Fruit fly (Drosophila melanogaster) whole organism, prepupa: ENCODE measurements around the gene Trm7-32.

ENCODE experiments used
- Blimp-1 ChIP-seq: fragments of 200-800 bp; sonication (Bioruptor generic); optimal IDR thresholded peaks from 3 replicates; lab custom pipeline; 2017; ENCODE audit warnings: missing biosample characterization, missing genetic modification characterization, mild to moderate bottlenecking, moderate library complexity, missing genetic modification reagents
- CG10631 ChIP-seq: fragments of 200-800 bp; sonication (Bioruptor generic); optimal IDR thresholded peaks from 2 replicates; lab custom pipeline; 2016; ENCODE audit warnings: missing biosample characterization, missing genetic modification characterization
- CG10669 ChIP-seq: fragments of 200-800 bp; sonication (Bioruptor generic); optimal IDR thresholded peaks from 3 replicates; lab custom pipeline; 2018; ENCODE audit warnings: missing biosample characterization, mild to moderate bottlenecking, missing genetic modification characterization, moderate library complexity
- CG11294 ChIP-seq: fragments of 200-800 bp; sonication (Bioruptor generic); IDR thresholded peaks from 2 replicates; pipeline ENCODE4 v1.3.6; 2022; ENCODE audit warnings: missing biosample characterization, missing genetic modification characterization
- CG15336 ChIP-seq: fragments of 200-800 bp; sonication (Bioruptor generic); IDR thresholded peaks from 2 replicates; pipeline ENCODE4 v1.3.6; 2022; ENCODE audit warnings: missing biosample characterization, missing genetic modification characterization
- CG1621 ChIP-seq: fragments of 200-800 bp; sonication (Bioruptor generic); optimal IDR thresholded peaks from 3 replicates; lab custom pipeline; 2018; ENCODE audit warnings: missing biosample characterization, mild to moderate bottlenecking, missing genetic modification characterization
- CG16779 ChIP-seq: fragments of 200-800 bp; sonication (Bioruptor generic); optimal IDR thresholded peaks from 3 replicates; lab custom pipeline; 2017; ENCODE audit warnings: missing biosample characterization, mild to moderate bottlenecking, missing genetic modification characterization
- CG3032 ChIP-seq: fragments of 200-800 bp; optimal IDR thresholded peaks from 2 replicates; lab custom pipeline; 2019; ENCODE audit warnings: missing biosample characterization, mild to moderate bottlenecking, missing genetic modification characterization, moderate library complexity
- CG32006 ChIP-seq: fragments of 200-800 bp; sonication (Bioruptor generic); optimal IDR thresholded peaks from 3 replicates; lab custom pipeline; 2017; ENCODE audit warnings: missing biosample characterization, mild to moderate bottlenecking, missing genetic modification characterization
- CG34406 ChIP-seq: fragments of 200-800 bp; sonication (Bioruptor generic); optimal IDR thresholded peaks from 3 replicates; lab custom pipeline; 2016; ENCODE audit warnings: missing biosample characterization, missing genetic modification characterization
- CG3919 ChIP-seq: fragments of 200-800 bp; sonication (Bioruptor generic); optimal IDR thresholded peaks from 3 replicates; lab custom pipeline; 2016; ENCODE audit warnings: missing biosample characterization, missing genetic modification characterization
- CG4318 ChIP-seq: fragments of 200-800 bp; sonication (Bioruptor generic); optimal IDR thresholded peaks from 3 replicates; lab custom pipeline; 2017; ENCODE audit warnings: missing biosample characterization, mild to moderate bottlenecking, missing genetic modification characterization
- CG6792 ChIP-seq: fragments of 200-800 bp; sonication (Bioruptor generic); optimal IDR thresholded peaks from 3 replicates; lab custom pipeline; 2016; ENCODE audit warnings: missing biosample characterization, missing genetic modification characterization
- CG6854 ChIP-seq: fragments of 200-800 bp; sonication (Bioruptor generic); optimal IDR thresholded peaks from 2 replicates; lab custom pipeline; 2017; ENCODE audit warnings: missing biosample characterization, mild to moderate bottlenecking, missing genetic modification characterization
- CG7368 ChIP-seq: fragments of 200-800 bp; sonication (Bioruptor generic); optimal IDR thresholded peaks from 3 replicates; lab custom pipeline; 2016; ENCODE audit warnings: missing biosample characterization, missing genetic modification characterization
- CG8319 ChIP-seq: fragments of 200-800 bp; sonication (Bioruptor generic); optimal IDR thresholded peaks from 3 replicates; lab custom pipeline; 2016; ENCODE audit warnings: missing biosample characterization, missing genetic modification characterization
- CG8632 ChIP-seq: fragments of 200-800 bp; sonication (Bioruptor generic); optimal IDR thresholded peaks from 3 replicates; lab custom pipeline; 2016; ENCODE audit warnings: missing biosample characterization, missing genetic modification characterization
- CG9139 ChIP-seq: fragments of 200-800 bp; sonication (Bioruptor generic); optimal IDR thresholded peaks from 3 replicates; lab custom pipeline; 2017; ENCODE audit warnings: missing biosample characterization, mild to moderate bottlenecking, missing genetic modification characterization
- Eip78C ChIP-seq: fragments of 200-800 bp; sonication (Bioruptor generic); peaks from one replicate; lab custom pipeline; 2016; ENCODE audit warnings: missing biosample characterization, missing genetic modification characterization
- Eip93F ChIP-seq: fragments of 200-800 bp; sonication (Bioruptor generic); optimal IDR thresholded peaks from 2 replicates; lab custom pipeline; 2016; ENCODE audit warnings: missing biosample characterization, mild to moderate bottlenecking, missing genetic modification characterization
- Ets21C ChIP-seq: fragments of 200-800 bp; sonication (Bioruptor generic); optimal IDR thresholded peaks from 3 replicates; lab custom pipeline; 2016; ENCODE audit warnings: missing biosample characterization, missing genetic modification characterization
- Ets96B ChIP-seq: fragments of 200-800 bp; optimal IDR thresholded peaks from 2 replicates; lab custom pipeline; 2019; ENCODE audit warnings: missing biosample characterization, mild to moderate bottlenecking, missing genetic modification characterization, moderate library complexity
- Gug ChIP-seq: fragments of 200-800 bp; sonication (Bioruptor generic); IDR thresholded peaks from 2 replicates; pipeline ENCODE4 v1.3.6; 2022; ENCODE audit warnings: missing biosample characterization, missing genetic modification characterization
- Hr38 ChIP-seq: sonication (Bioruptor generic); optimal IDR thresholded peaks from 2 replicates; lab custom pipeline; 2016; ENCODE audit warnings: missing biosample characterization, missing genetic modification characterization
- Hr39 ChIP-seq: fragments of 200-800 bp; sonication (Bioruptor generic); optimal IDR thresholded peaks from 2 replicates; lab custom pipeline; 2016; ENCODE audit warnings: missing biosample characterization, missing genetic modification characterization
- Lpt ChIP-seq: fragments of 200-800 bp; sonication (Bioruptor generic); optimal IDR thresholded peaks from 3 replicates; lab custom pipeline; 2016; ENCODE audit warnings: missing biosample characterization, missing genetic modification characterization
- Met ChIP-seq: fragments of 200-800 bp; sonication (Bioruptor generic); optimal IDR thresholded peaks from 3 replicates; lab custom pipeline; 2016; ENCODE audit warnings: missing biosample characterization, missing genetic modification characterization
- Smox ChIP-seq: fragments of 200-800 bp; sonication (Bioruptor generic); optimal IDR thresholded peaks from 3 replicates; lab custom pipeline; 2016; ENCODE audit warnings: missing biosample characterization, missing genetic modification characterization
- Sox14 ChIP-seq: fragments of 200-800 bp; sonication (Bioruptor generic); optimal IDR thresholded peaks from 3 replicates; lab custom pipeline; 2016; ENCODE audit warnings: missing biosample characterization, missing genetic modification characterization
- achi ChIP-seq: fragments of 200-800 bp; sonication (Bioruptor generic); optimal IDR thresholded peaks from 3 replicates; lab custom pipeline; 2016; ENCODE audit warnings: missing biosample characterization, missing genetic modification characterization
- acj6 ChIP-seq: fragments of 200-800 bp; sonication (Bioruptor generic); optimal IDR thresholded peaks from 3 replicates; lab custom pipeline; 2016; ENCODE audit warnings: missing biosample characterization, missing genetic modification characterization
- cyc ChIP-seq: fragments of 200-800 bp; sonication (Bioruptor generic); optimal IDR thresholded peaks from 3 replicates; lab custom pipeline; 2016; ENCODE audit warnings: missing biosample characterization, missing genetic modification characterization
- dsx ChIP-seq: fragments of 200-800 bp; optimal IDR thresholded peaks from 3 replicates; lab custom pipeline; 2019; ENCODE audit warnings: missing biosample characterization, mild to moderate bottlenecking, missing genetic modification characterization, moderate library complexity; ENCODE audit not compliant: poor library complexity, severe bottlenecking
- eg ChIP-seq: fragments of 200-800 bp; sonication (Bioruptor generic); IDR thresholded peaks from 3 replicates; pipeline ENCODE4 v1.3.6; 2022; ENCODE audit warnings: missing biosample characterization, missing genetic modification characterization
- esn ChIP-seq: fragments of 200-800 bp; sonication (Bioruptor generic); optimal IDR thresholded peaks from 2 replicates; lab custom pipeline; 2016; ENCODE audit warnings: missing biosample characterization, mild to moderate bottlenecking, missing genetic modification characterization, moderate library complexity
- fd59A ChIP-seq: fragments of 200-800 bp; sonication (Bioruptor generic); optimal IDR thresholded peaks from 2 replicates; lab custom pipeline; 2017; ENCODE audit warnings: missing biosample characterization, mild to moderate bottlenecking, missing genetic modification characterization, missing genetic modification reagents
- fd85E ChIP-seq: fragments of 200-800 bp; sonication (Bioruptor generic); optimal IDR thresholded peaks from 3 replicates; lab custom pipeline; 2016; ENCODE audit warnings: missing biosample characterization, missing genetic modification characterization
- fkh ChIP-seq: fragments of 200-800 bp; sonication (Bioruptor generic); optimal IDR thresholded peaks from 3 replicates; lab custom pipeline; 2017; ENCODE audit warnings: missing biosample characterization, mild to moderate bottlenecking, missing genetic modification characterization, moderate library complexity
- lz ChIP-seq: fragments of 200-800 bp; sonication (Bioruptor generic); optimal IDR thresholded peaks from 3 replicates; lab custom pipeline; 2016; ENCODE audit warnings: missing biosample characterization, missing genetic modification characterization
- net ChIP-seq: fragments of 200-800 bp; sonication (Bioruptor generic); optimal IDR thresholded peaks from 3 replicates; lab custom pipeline; 2016; ENCODE audit warnings: missing biosample characterization, missing genetic modification characterization
- pdm3 ChIP-seq: fragments of 200-800 bp; sonication (Bioruptor generic); optimal IDR thresholded peaks from 3 replicates; lab custom pipeline; 2016; ENCODE audit warnings: missing biosample characterization, missing genetic modification characterization
- salr ChIP-seq, 2 experiments: fragments of 200-800 bp; sonication (Bioruptor generic); optimal IDR thresholded peaks; 3 replicates each; lab custom pipeline; 2016 to 2018; ENCODE audit warnings: missing biosample characterization in 2 of 2, missing genetic modification characterization in 2 of 2, mild to moderate bottlenecking in 1 of 2
- spab ChIP-seq: fragments of 200-800 bp; sonication (Bioruptor generic); optimal IDR thresholded peaks from 2 replicates; lab custom pipeline; 2017; ENCODE audit warnings: missing biosample characterization, mild to moderate bottlenecking, missing genetic modification characterization, missing genetic modification reagents
- ss ChIP-seq, 2 experiments: fragments of 200-800 bp; sonication (Bioruptor generic); optimal IDR thresholded peaks; 2 replicates in 1 of 2; 3 replicates in 1 of 2; lab custom pipeline; 2017 to 2018; ENCODE audit warnings: mild to moderate bottlenecking in 2 of 2, missing biosample characterization in 2 of 2, missing genetic modification characterization in 2 of 2, moderate library complexity in 1 of 2
- vri ChIP-seq: fragments of 200-800 bp; sonication (Bioruptor generic); optimal IDR thresholded peaks from 3 replicates; lab custom pipeline; 2016; ENCODE audit warnings: missing biosample characterization, mild to moderate bottlenecking, missing genetic modification characterization

Trm7-32 gene

dm6 chr3R:17048867-17049266, 8.4 kb downstream of the Trm7-32 start:
- 0 out of 3 replicates have a peak, but pooled peaks have one; percentile 5 for TF ChIP-seq eg (GFP tag; lab: Robert Waterston, UW)
- TF ChIP-seq ss (GFP tag; optimal IDR thresholded peaks at IDR 0.05; lab: Kevin White, UChicago) = no peak
- TF ChIP-seq CG34406 (GFP tag; lab: Kevin White, UChicago) = peak; percentile 20
- 0 out of 2 replicates have a peak, but pooled peaks have one; percentile 9 for TF ChIP-seq Gug (GFP tag; lab: Robert Waterston, UW)
- no peak for TF ChIP-seq dsx (GFP tag; lab: Kevin White, UChicago)
- TF ChIP-seq Hr38 (GFP tag; lab: Kevin White, UChicago) = no peak
- TF ChIP-seq CG10631 (GFP tag; lab: Kevin White, UChicago) = peak; percentile 31
- TF ChIP-seq Eip78C = peak; percentile 73
- peak; percentile 40 for TF ChIP-seq acj6 (GFP tag; lab: Kevin White, UChicago)
- TF ChIP-seq Ets96B (tag; lab: Kevin White, UChicago) = peak; percentile 3
- no peak for TF ChIP-seq CG8319 (GFP tag; lab: Kevin White, UChicago)
- TF ChIP-seq achi (GFP tag; lab: Kevin White, UChicago) = peak; percentile 47
- TF ChIP-seq CG15336 = peak; percentile 36; the same call in 1 of the 2 replicates
- TF ChIP-seq CG6792 (GFP tag; lab: Kevin White, UChicago) = peak; percentile 11
- peak; percentile 56 for TF ChIP-seq CG3032

- TF ChIP-seq Hr38 (GFP tag; lab: Kevin White, UChicago) = no peak
- TF ChIP-seq CG6792 (GFP tag; lab: Kevin White, UChicago) = peak; percentile 76
- peak; percentile 78 for TF ChIP-seq spab (GFP tag; lab: Kevin White, UChicago)
- peak; percentile 79 for TF ChIP-seq CG3919 (GFP tag; lab: Kevin White, UChicago)
- peak; percentile 50 for TF ChIP-seq CG7368 (GFP tag; lab: Kevin White, UChicago)
- TF ChIP-seq fd85E (GFP tag; lab: Kevin White, UChicago) = no peak
- no peak for TF ChIP-seq CG11294
- peak; percentile 74 for TF ChIP-seq CG10631 (GFP tag; lab: Kevin White, UChicago)
- peak; percentile 82 for TF ChIP-seq Met
- TF ChIP-seq CG8632 (GFP tag; lab: Kevin White, UChicago) = peak; percentile 71
- TF ChIP-seq salr (GFP tag; optimal IDR thresholded peaks at IDR 0.05; lab: Kevin White, UChicago) = peak; percentile 73 to 75
- TF ChIP-seq lz (GFP tag; lab: Kevin White, UChicago) = peak; percentile 61
- TF ChIP-seq ss (GFP tag; optimal IDR thresholded peaks at IDR 0.05; lab: Kevin White, UChicago) = peak; percentile 88 to 89
- peak; percentile 48 for TF ChIP-seq Eip93F (GFP tag; lab: Kevin White, UChicago)
- peak; percentile 62 for TF ChIP-seq net
- TF ChIP-seq CG15336 = peak; percentile 34; the same call in 1 of the 2 replicates
- TF ChIP-seq CG16779 (tag; lab: Kevin White, UChicago) = peak; percentile 71
- peak; percentile 87 for TF ChIP-seq fd59A
- TF ChIP-seq esn = peak; percentile 78
- peak; percentile 64 for TF ChIP-seq CG32006 (GFP tag; lab: Kevin White, UChicago)
- peak; percentile 88 for TF ChIP-seq dsx (GFP tag; lab: Kevin White, UChicago)
- TF ChIP-seq pdm3 (GFP tag; lab: Kevin White, UChicago) = peak; percentile 75
- TF ChIP-seq fkh (GFP tag; lab: Kevin White, UChicago) = peak; percentile 7
- TF ChIP-seq eg (GFP tag; lab: Robert Waterston, UW) = 0 out of 3 replicates have a peak, but pooled peaks have one; percentile 9
- TF ChIP-seq achi (GFP tag; lab: Kevin White, UChicago) = peak; percentile 80
- peak; percentile 77 for TF ChIP-seq CG1621 (tag; lab: Kevin White, UChicago)
- TF ChIP-seq Eip78C = peak; percentile 96
- peak; percentile 17 for TF ChIP-seq Ets21C (GFP tag; lab: Kevin White, UChicago)
- peak; percentile 72 for TF ChIP-seq CG9139 (GFP tag; lab: Kevin White, UChicago)
- TF ChIP-seq CG3032 = peak; percentile 90
- TF ChIP-seq CG8319 (GFP tag; lab: Kevin White, UChicago) = peak; percentile 45
- peak; percentile 70 for TF ChIP-seq Smox (GFP tag; lab: Kevin White, UChicago)
- peak; percentile 43 for TF ChIP-seq Blimp-1
- peak; percentile 49 for TF ChIP-seq Hr39 (GFP tag; lab: Kevin White, UChicago)
- peak; percentile 84 for TF ChIP-seq CG10669 (GFP tag; lab: Kevin White, UChicago)
- peak; percentile 62 for TF ChIP-seq cyc (GFP tag; lab: Kevin White, UChicago)
- peak; percentile 68 for TF ChIP-seq CG6854 (GFP tag; lab: Kevin White, UChicago)
- TF ChIP-seq vri (GFP tag; lab: Kevin White, UChicago) = peak; percentile 70
- TF ChIP-seq CG4318 (GFP tag; lab: Kevin White, UChicago) = peak; percentile 26
- TF ChIP-seq Sox14 (GFP tag; lab: Kevin White, UChicago) = peak; percentile 63
- peak; percentile 57 for TF ChIP-seq Lpt (GFP tag; lab: Kevin White, UChicago)
- peak; percentile 35; the same call in 1 of the 2 replicates for TF ChIP-seq Gug (GFP tag; lab: Robert Waterston, UW)
Observed at dm6 chr3R:17052465-17053149, 12.1 kb downstream of the Trm7-32 start.
